Fruit fly (Drosophila melanogaster) whole organism, wandering third instar larva: ENCODE data around the gene grn.
A peak's percentile ranks its signal among the peaks of the same experiment; 100 is the strongest.

Experiments used
- Abd-B ChIP-seq: fragments of >200 bp; optimal IDR thresholded peaks from 2 replicates; lab custom pipeline; 2017; ENCODE audit warnings: missing biosample characterization, missing genetic modification characterization
- CG32264 ChIP-seq: fragments of 200-800 bp; sonication (Bioruptor generic); optimal IDR thresholded peaks from 2 replicates; lab custom pipeline; 2016; ENCODE audit warnings: missing biosample characterization, missing genetic modification characterization
- CG9705 ChIP-seq: fragments of 200-800 bp; sonication (Bioruptor generic); optimal IDR thresholded peaks from 2 replicates; lab custom pipeline; 2018; ENCODE audit warnings: missing biosample characterization, mild to moderate bottlenecking, missing genetic modification characterization
- CrebA ChIP-seq: fragments of 200-800 bp; sonication (Bioruptor generic); optimal IDR thresholded peaks from 2 replicates; lab custom pipeline; 2016; ENCODE audit warnings: missing biosample characterization, mild to moderate bottlenecking, missing genetic modification characterization, borderline replicate concordance
- Dfd ChIP-seq: fragments of >200 bp; optimal IDR thresholded peaks from 2 replicates; lab custom pipeline; 2017; ENCODE audit warnings: missing biosample characterization, missing genetic modification characterization
- Dif ChIP-seq: fragments of 200-275, 200-300 bp; sonication (Bioruptor generic); optimal IDR thresholded peaks from 2 replicates; lab custom pipeline; 2018; ENCODE audit warnings: missing biosample characterization, missing genetic modification characterization; ENCODE audit not compliant: partially characterized antibody
- GATAd ChIP-seq: sonication (Bioruptor generic); optimal IDR thresholded peaks from 2 replicates; lab custom pipeline; 2016; ENCODE audit warnings: missing biosample characterization, missing genetic modification characterization
- HLH106 ChIP-seq: fragments of 200-800 bp; optimal IDR thresholded peaks from 3 replicates; lab custom pipeline; 2019; ENCODE audit warnings: missing biosample characterization, mild to moderate bottlenecking, missing genetic modification characterization, moderate library complexity
- Hnf4 ChIP-seq: fragments of 200-800 bp; sonication (Bioruptor generic); optimal IDR thresholded peaks from 2 replicates; lab custom pipeline; 2016; ENCODE audit warnings: missing biosample characterization, mild to moderate bottlenecking, missing genetic modification characterization
- Hr78 ChIP-seq: fragments of >200 bp; optimal IDR thresholded peaks from 2 replicates; lab custom pipeline; 2017; ENCODE audit warnings: missing biosample characterization, missing genetic modification characterization
- Hr83 ChIP-seq: fragments of 200-300 bp; sonication (Bioruptor generic); optimal IDR thresholded peaks from 2 replicates; lab custom pipeline; 2016; ENCODE audit warnings: missing biosample characterization, mild to moderate bottlenecking, missing genetic modification characterization, moderate library complexity; ENCODE audit not compliant: poor library complexity, severe bottlenecking
- Jra ChIP-seq: sonication (Bioruptor generic); optimal IDR thresholded peaks from 2 replicates; lab custom pipeline; 2016; ENCODE audit warnings: missing biosample characterization, missing genetic modification characterization
- Mio ChIP-seq: sonication (Bioruptor generic); optimal IDR thresholded peaks from 2 replicates; lab custom pipeline; 2016; ENCODE audit warnings: missing biosample characterization, missing genetic modification characterization
- Myc ChIP-seq: fragments of >200 bp; optimal IDR thresholded peaks from 2 replicates; lab custom pipeline; 2017
- N ChIP-seq: fragments of >200 bp; optimal IDR thresholded peaks from 2 replicates; lab custom pipeline; 2018; ENCODE audit warnings: missing biosample characterization, missing external identifiers, missing genetic modification characterization
- OdsH ChIP-seq: fragments of 200-800 bp; sonication (Bioruptor generic); optimal IDR thresholded peaks from 2 replicates; lab custom pipeline; 2016; ENCODE audit warnings: missing biosample characterization, mild to moderate bottlenecking, missing genetic modification characterization
- Rel ChIP-seq, 2 experiments: fragments of 200-800 bp; sonication (Bioruptor generic) in 1 of 2; optimal IDR thresholded peaks; 2 replicates in 1 of 2; 3 replicates in 1 of 2; lab custom pipeline; 2016 to 2019; ENCODE audit warnings: mild to moderate bottlenecking in 2 of 2, missing biosample characterization in 2 of 2, missing genetic modification characterization in 2 of 2, moderate library complexity in 1 of 2
- Sp1 ChIP-seq: fragments of 200-800 bp; sonication (Bioruptor generic); optimal IDR thresholded peaks from 3 replicates; lab custom pipeline; 2019; ENCODE audit warnings: missing biosample characterization, mild to moderate bottlenecking, missing genetic modification characterization, moderate library complexity
- Vsx2 ChIP-seq: fragments of 200-300, 225-300 bp; sonication (Bioruptor generic); optimal IDR thresholded peaks from 2 replicates; lab custom pipeline; 2018; ENCODE audit warnings: missing biosample characterization, missing genetic modification characterization; ENCODE audit not compliant: partially characterized antibody
- br ChIP-seq: fragments of 200-800 bp; sonication (Bioruptor generic); optimal IDR thresholded peaks from 2 replicates; lab custom pipeline; 2016; ENCODE audit warnings: missing biosample characterization, missing genetic modification characterization
- brk ChIP-seq: fragments of 200-800 bp; sonication (Bioruptor generic); optimal IDR thresholded peaks from 2 replicates; lab custom pipeline; 2016; ENCODE audit warnings: missing biosample characterization, mild to moderate bottlenecking, missing genetic modification characterization
- dl ChIP-seq, 2 experiments: fragments of 175-275, 200-275 bp in 1 of 2; fragments of 200-275 bp in 1 of 2; sonication (Bioruptor generic); optimal IDR thresholded peaks; lab custom pipeline; 2018; ENCODE audit warnings: mild to moderate bottlenecking in 2 of 2, missing biosample characterization in 2 of 2, missing genetic modification characterization in 2 of 2, moderate library complexity in 2 of 2; ENCODE audit not compliant: partially characterized antibody in 2 of 2, insufficient read depth in 1 of 2
- dmrt93B ChIP-seq: fragments of 200-800 bp; sonication (Bioruptor generic); optimal IDR thresholded peaks from 2 replicates; lab custom pipeline; 2018; ENCODE audit warnings: missing biosample characterization, mild to moderate bottlenecking, missing genetic modification characterization
- dsf ChIP-seq: sonication (Bioruptor generic); optimal IDR thresholded peaks from 2 replicates; lab custom pipeline; 2016; ENCODE audit warnings: missing biosample characterization, missing genetic modification characterization, borderline replicate concordance
- ey ChIP-seq: fragments of 200-800 bp; sonication (Bioruptor generic); optimal IDR thresholded peaks from 2 replicates; lab custom pipeline; 2016; ENCODE audit warnings: missing biosample characterization, missing genetic modification characterization
- foxo ChIP-seq, 2 experiments: fragments of 200-800 bp; sonication (Bioruptor generic); optimal IDR thresholded peaks; 2 replicates in 1 of 2; 3 replicates in 1 of 2; lab custom pipeline; 2016 to 2017; ENCODE audit warnings: missing biosample characterization in 2 of 2, missing genetic modification characterization in 2 of 2
- fru ChIP-seq: fragments of 200-800 bp; sonication (Bioruptor generic); optimal IDR thresholded peaks from 3 replicates; lab custom pipeline; 2016; ENCODE audit warnings: missing biosample characterization, mild to moderate bottlenecking, missing genetic modification characterization
- h ChIP-seq: fragments of 200-800 bp; sonication (Bioruptor generic); optimal IDR thresholded peaks from 3 replicates; lab custom pipeline; 2016; ENCODE audit warnings: missing biosample characterization, mild to moderate bottlenecking, missing genetic modification characterization
- jim ChIP-seq: fragments of 175-275, 200-325 bp; sonication (Bioruptor generic); optimal IDR thresholded peaks from 2 replicates; lab custom pipeline; 2016; ENCODE audit warnings: missing biosample characterization, mild to moderate bottlenecking, missing genetic modification characterization
- lola ChIP-seq: fragments of >200 bp; optimal IDR thresholded peaks from 2 replicates; lab custom pipeline; 2017; ENCODE audit warnings: missing biosample characterization, missing genetic modification characterization
- pan ChIP-seq: fragments of >200 bp; optimal IDR thresholded peaks from 2 replicates; lab custom pipeline; 2017
- psq ChIP-seq: fragments of 200-800 bp; sonication (Bioruptor generic); optimal IDR thresholded peaks from 3 replicates; lab custom pipeline; 2017; ENCODE audit warnings: missing biosample characterization, mild to moderate bottlenecking, missing genetic modification characterization, moderate library complexity
- rgr ChIP-seq: fragments of 200-800 bp; sonication (Bioruptor generic); optimal IDR thresholded peaks from 3 replicates; lab custom pipeline; 2016; ENCODE audit warnings: missing biosample characterization, mild to moderate bottlenecking, missing genetic modification characterization
- sage ChIP-seq: fragments of 200-800 bp; sonication (Bioruptor generic); optimal IDR thresholded peaks from 2 replicates; lab custom pipeline; 2016; ENCODE audit warnings: missing biosample characterization, mild to moderate bottlenecking, missing genetic modification characterization
- sv ChIP-seq: fragments of 200-800 bp; sonication (Bioruptor generic); optimal IDR thresholded peaks from 3 replicates; lab custom pipeline; 2016; ENCODE audit warnings: missing biosample characterization, missing genetic modification characterization
- tai ChIP-seq: sonication (Bioruptor generic); optimal IDR thresholded peaks from 2 replicates; lab custom pipeline; 2016; ENCODE audit warnings: missing biosample characterization, missing genetic modification characterization
- usp ChIP-seq: fragments of >200 bp; optimal IDR thresholded peaks from 2 replicates; lab custom pipeline; 2017; ENCODE audit warnings: missing biosample characterization, missing genetic modification characterization
- woc ChIP-seq: sonication (Bioruptor generic); optimal IDR thresholded peaks from 2 replicates; lab custom pipeline; 2016; ENCODE audit warnings: missing biosample characterization, mild to moderate bottlenecking, missing genetic modification characterization

The grn gene

dm6 chr3R:8112880-8113832 is 68.1 kb downstream of the grn start:
- peak; percentile 84 for TF ChIP-seq fru (GFP tag; lab: Kevin White, UChicago)
- peak; percentile 38 for TF ChIP-seq sage (GFP tag; lab: Kevin White, UChicago)
- peak; percentile 78 for TF ChIP-seq br
- TF ChIP-seq dsf (GFP tag; lab: Kevin White, UChicago) = no peak
- peak; percentile 63 for TF ChIP-seq woc
- TF ChIP-seq CG9705 = no peak
- peak; percentile 80 for TF ChIP-seq psq
- no peak for TF ChIP-seq CG32264 (GFP tag; lab: Kevin White, UChicago)
- no peak for TF ChIP-seq Vsx2 (GFP tag; lab: Kevin White, UChicago)
- TF ChIP-seq Rel (GFP tag; optimal IDR thresholded peaks at IDR 0.05; lab: Kevin White, UChicago) = no peak
- TF ChIP-seq Rel (tag; optimal IDR thresholded peaks at IDR 0.05; lab: Kevin White, UChicago) = no peak
- peak; percentile 82 for TF ChIP-seq Sp1 (GFP tag; lab: Kevin White, UChicago)
- no peak for TF ChIP-seq lola
- TF ChIP-seq Abd-B (GFP tag; lab: Kevin White, UChicago) = no peak
- TF ChIP-seq Myc (lab: Kevin White, UChicago) = no peak
- no peak for TF ChIP-seq N (GFP tag; lab: Kevin White, UChicago)
- TF ChIP-seq Mio = no peak
- TF ChIP-seq Hnf4 (GFP tag; lab: Kevin White, UChicago) = peak; percentile 42
- TF ChIP-seq h = peak; percentile 70
- peak; percentile 75 for TF ChIP-seq HLH106 (tag; lab: Kevin White, UChicago)
- no peak for TF ChIP-seq usp
- peak; percentile 88 for TF ChIP-seq ey (GFP tag; lab: Kevin White, UChicago)
- TF ChIP-seq Hr78 (GFP tag; lab: Kevin White, UChicago) = no peak
- peak; percentile 75 for TF ChIP-seq OdsH (GFP tag; lab: Kevin White, UChicago)
- peak; percentile 29 for TF ChIP-seq brk
- TF ChIP-seq pan (lab: Kevin White, UChicago) = no peak
- no peak for TF ChIP-seq jim (GFP tag; lab: Kevin White, UChicago)
- TF ChIP-seq Hr83 (GFP tag; lab: Kevin White, UChicago) = no peak
- peak; percentile 69 for TF ChIP-seq dmrt93B (GFP tag; lab: Kevin White, UChicago)
- no peak for TF ChIP-seq dl (GFP tag; optimal IDR thresholded peaks at IDR 0.05; lab: Kevin White, UChicago; ENCODE audit: insufficient read depth in 1 of 2, partially characterized antibody in 2 of 2)
- TF ChIP-seq GATAd (GFP tag; lab: Kevin White, UChicago) = no peak
- TF ChIP-seq Dfd (GFP tag; lab: Kevin White, UChicago) = no peak
- TF ChIP-seq rgr = peak; percentile 80
- peak; percentile 60 for TF ChIP-seq tai (GFP tag; lab: Kevin White, UChicago)
- no peak for TF ChIP-seq CrebA (GFP tag; lab: Kevin White, UChicago)
- peak; percentile 61 for TF ChIP-seq sv (GFP tag; lab: Kevin White, UChicago)
- TF ChIP-seq foxo (GFP tag; optimal IDR thresholded peaks at IDR 0.05; lab: Kevin White, UChicago) = peak in 1 of 2 experiments; percentile 83
- peak; percentile 40 for TF ChIP-seq Jra (GFP tag; lab: Kevin White, UChicago)
- TF ChIP-seq Dif = no peak

- TF ChIP-seq foxo (GFP tag; optimal IDR thresholded peaks at IDR 0.05; lab: Kevin White, UChicago) = no peak
- TF ChIP-seq ey (GFP tag; lab: Kevin White, UChicago) = no peak
- no peak for TF ChIP-seq jim (GFP tag; lab: Kevin White, UChicago)
- TF ChIP-seq HLH106 (tag; lab: Kevin White, UChicago) = no peak
Observed at dm6 chr3R:8111789-8112382, 69.4 kb downstream of the grn start.
